Fruit fly (Drosophila melanogaster): ENCODE measurements around the gene B52.

The B52 gene

dm6 chr3R:13660924-13661659, at the start of gene B52 (continued):
- TF ChIP-seq CG15269 (tag; optimal IDR thresholded peaks at IDR 0.05) (no peak), CG1024 (GFP tag; IDR thresholded peaks at IDR 0.05) (peak; percentile 80), CoRest (tag; optimal IDR thresholded peaks at IDR 0.05) (peak; percentile 50), CG12744 (GFP tag; optimal IDR thresholded peaks at IDR 0.05) (peak; percentile 28), eyg (GFP tag; optimal IDR thresholded peaks at IDR 0.05) (peak; percentile 59), pzg (GFP tag; optimal IDR thresholded peaks at IDR 0.05) (peak; percentile 57), Gug (GFP tag; IDR thresholded peaks at IDR 0.05) (peak; percentile 47; the same call in 2 of the 4 replicates), unc-4 (GFP tag; IDR thresholded peaks at IDR 0.05; ENCODE audit: partially characterized antibody) (peak; percentile 45; the same call in 1 of the 2 replicates), CG10431 (GFP tag; optimal IDR thresholded peaks at IDR 0.05) (peak; percentile 98), CG7556 (GFP tag; optimal IDR thresholded peaks at IDR 0.05) (no peak), nau (GFP tag; optimal IDR thresholded peaks at IDR 0.05) (no peak), CG31388 (GFP tag; optimal IDR thresholded peaks at IDR 0.05) (no peak), ftz-f1 (GFP tag; optimal IDR thresholded peaks at IDR 0.05) (no peak), CG6683 (GFP tag; optimal IDR thresholded peaks at IDR 0.05) (peak; percentile 8), CG31224 (GFP tag; IDR thresholded peaks at IDR 0.05) (peak; percentile 43), CG7357 (GFP tag; IDR thresholded peaks at IDR 0.05) (peak; percentile 31; the same call in 1 of the 3 replicates), sd (tag; optimal IDR thresholded peaks at IDR 0.05) (no peak), CG10979 (tag; optimal IDR thresholded peaks at IDR 0.05) (peak; percentile 32), Stat92E (GFP tag; optimal IDR thresholded peaks at IDR 0.05) (peak in 1 of 3 experiments; percentile 8), CG30403 (GFP tag; optimal IDR thresholded peaks at IDR 0.05) (no peak), vvl (GFP tag; IDR thresholded peaks at IDR 0.05) (peak; percentile 80), CG5245 (GFP tag; optimal IDR thresholded peaks at IDR 0.05) (peak; percentile 15), Dip2 (GFP tag; IDR thresholded peaks at IDR 0.05) (no peak), Myb (GFP tag; optimal IDR thresholded peaks at IDR 0.05) (peak; percentile 35), CG14441 (GFP tag; IDR thresholded peaks at IDR 0.05) (peak; percentile 47; the same call in 1 of the 2 replicates), CG6175 (GFP tag; IDR thresholded peaks at IDR 0.05) (0 out of 3 replicates have a peak, but pooled peaks have one; percentile 37), grn (GFP tag; optimal IDR thresholded peaks at IDR 0.05) (no peak), aop (GFP tag; IDR thresholded peaks at IDR 0.05) (no peak), pum (GFP tag; optimal IDR thresholded peaks at IDR 0.05) (no peak), dpn (GFP tag; optimal IDR thresholded peaks at IDR 0.05) (peak; percentile 32 to 51), CG18619 (GFP tag; optimal IDR thresholded peaks at IDR 0.05) (peak; percentile 72), Ravus (GFP tag; IDR thresholded peaks at IDR 0.05) (no peak), CG7839 (tag; optimal IDR thresholded peaks at IDR 0.05) (no peak), CG17612 (GFP tag; IDR thresholded peaks at IDR 0.05) (peak; percentile 54; the same call in 1 of the 2 replicates), shn (GFP tag; optimal IDR thresholded peaks at IDR 0.05) (peak; percentile 56), CG1603 (tag; optimal IDR thresholded peaks at IDR 0.05) (peak; percentile 83), Awh (GFP tag; IDR thresholded peaks at IDR 0.05) (peak; percentile 64), Dek (tag; optimal IDR thresholded peaks at IDR 0.05) (no peak), onecut (GFP tag; IDR thresholded peaks at IDR 0.05) (peak; percentile 77), stwl (tag; optimal IDR thresholded peaks at IDR 0.05) (no peak), CG15011 (GFP tag; optimal IDR thresholded peaks at IDR 0.05) (peak; percentile 51), BtbVII (GFP tag; optimal IDR thresholded peaks at IDR 0.05) (peak; percentile 82), peb (GFP tag; IDR thresholded peaks at IDR 0.05) (no peak; the same call in 1 of the 2 replicates), CG4424 (GFP tag; optimal IDR thresholded peaks at IDR 0.05) (peak; percentile 50), Chrac-16 (GFP tag; optimal IDR thresholded peaks at IDR 0.05) (peak; percentile 34), Optix (GFP tag; IDR thresholded peaks at IDR 0.05) (0 out of 3 replicates have a peak, but pooled peaks have one; percentile 22), CG12659 (GFP tag; optimal IDR thresholded peaks at IDR 0.05) (peak; percentile 93), ci (GFP tag; IDR thresholded peaks at IDR 0.05) (peak; percentile 94), HmgZ (tag; optimal IDR thresholded peaks at IDR 0.05) (peak; percentile 61)
